Worm (Caenorhabditis elegans) whole organism, dauer: Measurements from ENCODE around the gene str-254.

Experiments
- unc-62 ChIP-seq: sonication (generic microtip); optimal IDR thresholded peaks from 2 replicates; lab custom pipeline; 2017; ENCODE audit warnings: missing biosample characterization, missing genetic modification reagents, missing genetic modification characterization

Gene str-254

DNA sequence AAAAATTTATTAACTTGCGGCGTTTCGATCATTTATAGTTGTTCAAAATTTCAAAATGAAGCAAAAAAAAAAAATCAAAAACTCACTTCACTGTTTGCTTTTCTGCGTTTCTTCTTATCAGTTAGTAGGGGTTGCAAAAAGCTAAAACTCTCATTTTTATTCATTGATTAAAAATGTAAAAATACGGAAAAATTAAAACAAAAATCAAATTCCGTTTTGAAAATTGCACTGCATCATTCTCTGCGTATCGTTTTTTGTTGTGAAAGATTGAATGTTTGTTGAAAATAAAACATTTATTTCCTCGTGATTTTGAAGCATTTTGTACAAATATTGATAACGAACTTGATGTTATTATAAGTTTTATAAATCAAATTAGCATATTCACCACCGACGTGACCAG lies 24.2 kb downstream of the str-254 start:
- TF ChIP-seq unc-62: no peak

DNA sequence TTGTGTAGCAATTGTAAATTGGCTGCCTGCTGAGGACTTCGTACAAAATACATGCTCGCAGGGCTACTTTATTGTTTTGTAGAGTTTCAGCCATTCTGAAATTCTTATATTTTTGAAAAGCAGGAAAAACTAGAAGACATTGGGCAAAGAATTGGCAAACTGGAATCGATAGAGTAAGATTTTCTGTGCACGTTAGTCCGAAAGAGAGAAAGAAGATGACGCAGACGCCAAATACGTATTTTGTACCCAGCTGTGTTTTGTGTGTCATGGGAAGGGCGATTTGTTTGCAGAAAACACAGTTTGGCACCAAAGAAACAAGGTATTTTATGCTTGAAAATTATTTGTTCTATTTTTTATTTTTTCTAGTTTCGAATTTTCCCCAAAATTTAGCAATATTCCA lies 25.9 kb downstream of the str-254 start, which contains the start of gene fbxa-143:
TSS of gene fbxa-143 (minus strand) at position 101 of the 400 bp plus-strand sequence.
- no peak for TF ChIP-seq unc-62

DNA sequence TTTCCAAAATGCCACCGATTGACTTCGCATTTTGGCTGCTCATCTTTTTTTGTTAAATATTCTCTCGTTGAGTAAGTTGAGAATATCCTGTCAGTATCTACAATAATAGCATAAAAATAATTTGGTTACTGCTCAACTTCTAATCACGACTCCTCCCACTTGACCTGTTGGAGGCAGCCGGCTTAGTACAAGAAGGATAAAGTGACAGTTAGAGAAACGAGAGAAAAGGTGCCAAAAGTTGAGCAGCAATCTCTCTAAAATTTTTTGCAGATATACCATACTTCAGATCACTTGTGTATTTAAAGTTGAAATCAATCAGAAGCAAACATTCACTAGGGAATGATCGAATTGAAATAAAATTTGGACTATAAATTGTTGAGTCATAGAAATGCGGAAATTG lies 28.5 kb downstream of the str-254 start, which contains the start of gene nhr-111:
TSS of gene nhr-111 (minus strand) at position 101 of the 400 bp plus-strand sequence.
- TF ChIP-seq unc-62: no peak

DNA sequence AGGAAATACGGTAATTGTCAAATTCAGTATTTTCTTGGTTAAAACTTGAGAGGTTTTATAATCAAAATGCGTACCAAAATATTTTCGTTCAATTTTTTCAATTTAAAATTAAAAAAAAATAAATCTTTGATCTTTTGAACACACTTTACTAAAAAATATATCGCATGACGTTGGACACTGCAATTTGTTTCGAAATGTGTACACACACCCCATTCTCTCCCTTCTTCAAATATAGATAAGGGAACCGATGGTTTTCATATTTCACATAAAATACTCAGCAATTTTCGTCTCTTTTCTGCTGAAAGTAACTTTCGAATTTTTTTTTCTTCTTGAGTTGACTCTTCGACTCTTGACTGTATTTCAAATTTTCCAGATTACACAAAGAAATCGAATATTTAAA lies 31.8 kb downstream of the str-254 start:
- no peak for TF ChIP-seq unc-62

DNA sequence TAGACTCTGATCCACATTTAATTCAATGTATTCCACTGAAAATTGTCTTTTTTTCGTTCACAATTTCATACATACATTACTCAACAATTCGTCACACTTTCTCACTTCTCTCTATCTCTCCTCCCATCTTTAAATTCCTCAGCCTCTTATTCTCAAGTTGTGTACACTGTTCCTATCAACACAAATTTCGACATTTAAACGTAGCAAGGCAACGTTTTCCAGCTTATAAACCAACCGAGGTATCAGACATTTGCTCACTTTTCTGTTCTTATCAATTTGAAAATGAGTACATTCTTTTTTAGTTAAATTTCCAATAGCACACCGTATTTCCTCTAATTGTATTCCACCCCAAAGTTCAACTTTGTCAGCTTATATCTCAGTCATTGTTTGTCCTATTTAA lies 32.4 kb downstream of the str-254 start, which contains the start of gene skr-3:
TSS of gene skr-3 (plus strand) at position 163 of the 400 bp plus-strand sequence.
- no peak for TF ChIP-seq unc-62

DNA sequence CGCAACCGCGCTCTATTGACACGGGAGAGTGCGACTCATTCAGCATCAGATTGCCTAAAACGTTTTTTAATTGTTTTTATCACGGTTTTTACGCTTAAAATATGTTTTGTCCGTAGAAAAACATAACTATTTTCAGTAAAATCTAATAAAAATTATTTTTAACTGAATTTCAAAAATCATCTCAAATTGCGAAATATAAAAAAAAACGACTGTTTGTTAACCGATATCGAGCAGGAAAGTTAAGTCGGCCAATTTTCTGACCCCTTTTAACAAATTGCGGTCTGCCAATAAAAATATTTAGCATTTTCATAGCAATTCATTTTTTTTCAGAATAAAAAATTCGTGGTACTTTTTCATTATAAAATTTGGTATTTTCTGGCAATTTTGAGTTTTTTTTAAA lies 32.8 kb downstream of the str-254 start:
- TF ChIP-seq unc-62: no peak

DNA sequence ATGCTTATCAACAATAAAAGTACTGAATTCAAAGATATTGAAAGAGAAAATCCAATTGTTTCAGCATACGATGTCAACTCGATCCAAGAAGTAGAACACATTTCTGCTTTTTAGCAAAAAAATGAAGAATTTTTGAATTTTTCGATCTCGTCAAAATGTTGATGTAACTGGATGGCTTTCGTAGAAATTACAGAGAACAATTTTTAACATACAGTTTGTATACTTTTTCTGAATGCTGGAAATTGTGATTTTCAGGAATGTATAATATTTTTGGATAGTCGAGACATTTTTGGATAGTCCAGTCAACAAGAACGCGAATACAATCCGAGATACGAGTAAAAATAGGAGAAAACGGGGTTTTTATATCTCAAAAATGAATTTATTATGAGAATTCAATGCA lies 34.7 kb downstream of the str-254 start, which contains the start of gene str-103:
TSS of gene str-103 (minus strand) at position 101 of the 400 bp plus-strand sequence.
- TF ChIP-seq unc-62: no peak

DNA sequence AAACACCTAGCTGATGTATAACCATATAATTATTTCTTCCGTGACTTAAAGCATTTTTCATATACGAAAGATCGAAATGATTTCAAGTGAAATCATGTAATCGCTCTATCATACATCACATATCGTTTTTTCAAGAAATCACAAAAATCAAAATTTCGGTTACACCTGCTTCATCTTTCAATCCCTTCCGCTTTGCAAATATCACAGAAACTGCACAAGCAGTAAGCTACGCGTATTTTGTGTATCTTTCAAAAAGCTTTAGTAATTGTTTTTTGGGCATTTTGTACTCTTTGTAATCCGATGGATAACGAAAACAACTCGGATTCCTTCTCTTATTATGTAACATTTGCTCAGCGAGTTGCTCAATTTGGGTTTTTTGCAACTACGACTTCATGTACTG lies 37.9 kb downstream of the str-254 start, which contains the start of gene str-25:
TSS of gene str-25 (plus strand) at position 301 of the 400 bp plus-strand sequence.
- TF ChIP-seq unc-62: no peak

DNA sequence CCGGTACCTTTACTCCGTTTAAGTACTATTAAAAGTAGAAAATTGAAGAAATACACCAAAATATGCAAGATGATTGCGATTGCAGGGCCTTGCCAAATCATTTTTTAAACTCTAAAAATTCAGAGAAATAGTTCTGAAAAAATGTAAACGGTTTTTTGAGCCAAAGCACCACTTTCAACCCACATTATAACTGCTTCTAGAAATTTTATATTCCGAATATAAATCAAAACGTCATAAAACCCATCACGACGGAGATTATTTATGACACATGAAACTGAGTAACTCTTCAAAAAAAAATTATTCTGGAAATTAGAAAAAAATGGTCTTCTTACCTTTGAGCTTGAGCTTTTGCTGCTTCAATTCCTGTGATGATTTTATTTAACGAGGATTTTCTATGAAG lies 39.0 kb downstream of the str-254 start, which contains the start of gene srxa-16:
TSS of gene srxa-16 (minus strand) at position 101 of the 400 bp plus-strand sequence.
- TF ChIP-seq unc-62: no peak

DNA sequence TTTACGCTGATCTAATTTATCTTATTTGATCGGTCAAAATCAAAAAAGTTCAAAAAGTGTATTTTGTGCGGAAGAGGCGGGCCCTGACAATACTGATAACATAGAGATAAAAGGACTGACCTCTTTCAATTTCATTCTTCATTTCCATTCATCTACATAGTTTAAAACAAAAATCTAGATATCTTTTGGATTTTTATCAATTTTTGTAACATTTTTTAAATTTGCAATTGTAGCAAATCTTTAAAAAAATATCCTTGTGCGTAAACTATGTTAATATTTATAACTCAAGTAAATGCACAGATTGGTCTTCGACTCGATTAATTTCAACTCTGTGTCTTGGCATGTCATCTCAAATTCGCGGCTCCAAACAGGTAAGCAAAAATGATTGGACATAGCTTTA lies 49.7 kb downstream of the str-254 start, which contains the start of gene argk-1:
TSS of gene argk-1 (plus strand) at position 301 of the 400 bp plus-strand sequence.
- no peak for TF ChIP-seq unc-62
